Worm (Caenorhabditis elegans) whole organism, young adult: ENCODE data around the gene Y17G7B.22.

Experiments
- B0261.1 ChIP-seq: sonication (generic microtip); optimal IDR thresholded peaks from 2 replicates; lab custom pipeline; 2016; ENCODE audit warnings: mild to moderate bottlenecking, missing genetic modification characterization, moderate library complexity, missing compliant biosample characterization
- C17E4.6 ChIP-seq: fragments of 200-800 bp; sonication (Bioruptor generic); IDR thresholded peaks from 2 replicates; pipeline ENCODE4 v1.3.6; 2022; ENCODE audit warnings: missing genetic modification reagents, missing genetic modification characterization, missing compliant biosample characterization
- F22D6.2 ChIP-seq: sonication (generic microtip); optimal IDR thresholded peaks from 2 replicates; lab custom pipeline; 2016; ENCODE audit warnings: mild to moderate bottlenecking, missing genetic modification characterization, missing compliant biosample characterization
- F37B4.10 ChIP-seq: fragments of 200-800 bp; sonication (Bioruptor generic); IDR thresholded peaks from 2 replicates; pipeline ENCODE4 v1.3.6; 2022; ENCODE audit warnings: missing genetic modification characterization, missing compliant biosample characterization
- F55B11.4 ChIP-seq: sonication (generic microtip); optimal IDR thresholded peaks from 2 replicates; lab custom pipeline; 2016; ENCODE audit warnings: missing compliant biosample characterization, missing genetic modification characterization, borderline replicate concordance; ENCODE audit not compliant: insufficient read depth
- Y67H2A.10 ChIP-seq: fragments of 200-800 bp; sonication (Bioruptor generic); conservative IDR thresholded peaks from 2 replicates; pipeline ENCODE4 v1.3.6; 2022; ENCODE audit warnings: missing genetic modification reagents, missing genetic modification characterization, missing compliant biosample characterization
- ceh-91 ChIP-seq: fragments of 200-800 bp; sonication (Bioruptor generic); IDR thresholded peaks from 2 replicates; pipeline ENCODE4 v1.3.6; 2022; ENCODE audit warnings: missing genetic modification reagents, missing genetic modification characterization, missing compliant biosample characterization
- efl-1 ChIP-seq: fragments of 150-350 bp; optimal IDR thresholded peaks from 2 replicates; lab custom pipeline; 2014; ENCODE audit warnings: missing biosample characterization, missing genetic modification reagents, missing genetic modification characterization
- madf-10 ChIP-seq: sonication (generic microtip); optimal IDR thresholded peaks from 2 replicates; lab custom pipeline; 2016; ENCODE audit warnings: mild to moderate bottlenecking, missing genetic modification characterization, missing compliant biosample characterization
- sea-2 ChIP-seq: fragments of 200-800 bp; sonication (Bioruptor generic); IDR thresholded peaks from 2 replicates; pipeline ENCODE4 v1.3.6; 2022; ENCODE audit warnings: missing genetic modification characterization, missing compliant biosample characterization
- unc-130 ChIP-seq: sonication (generic microtip); optimal IDR thresholded peaks from 2 replicates; lab custom pipeline; 2016; ENCODE audit warnings: missing genetic modification reagents, missing genetic modification characterization, missing compliant biosample characterization
- unc-62 ChIP-seq: fragments of 150-350 bp; optimal IDR thresholded peaks from 2 replicates; lab custom pipeline; 2014; ENCODE audit warnings: missing biosample characterization, missing genetic modification reagents, missing genetic modification characterization
- ztf-26 ChIP-seq: sonication (generic microtip); optimal IDR thresholded peaks from 2 replicates; lab custom pipeline; 2017; ENCODE audit warnings: missing genetic modification characterization, missing compliant biosample characterization

- no peak for TF ChIP-seq Y67H2A.10 (GFP tag; lab: Robert Waterston, UW)
- TF ChIP-seq F55B11.4 (tag; lab: Kevin White, UChicago): no peak
- no peak for TF ChIP-seq C17E4.6 (GFP tag; lab: Robert Waterston, UW)
- no peak for TF ChIP-seq F37B4.10 (GFP tag; lab: Robert Waterston, UW)
- TF ChIP-seq F22D6.2: no peak
- no peak for TF ChIP-seq unc-130 (GFP tag; lab: Kevin White, UChicago)
- TF ChIP-seq sea-2 (GFP tag; lab: Robert Waterston, UW): no peak
- TF ChIP-seq madf-10: no peak
- TF ChIP-seq B0261.1 (tag; lab: Kevin White, UChicago): no peak
- no peak for TF ChIP-seq ceh-91 (GFP tag; lab: Robert Waterston, UW)
- no peak for TF ChIP-seq unc-62 (GFP tag; lab: Kevin White, UChicago)
- no peak for TF ChIP-seq efl-1
- no peak for TF ChIP-seq ztf-26 (tag; lab: Kevin White, UChicago)
Observed at ce11 chrII:12049281-12049680, 18.5 kb upstream of the Y17G7B.22 start, which contains the start of gene nadk-2.
